ENCODE assay signal across 1 worm cellular context in genomic region chrIV:15020958-15021357, ce11.
TF ChIP-seq lines count a peak whose summit lies in the region.

No protein-coding gene starts in this region.

TF ChIP-seq in whole organism, L1 larva, 84 proteins besides CTCF, POLR2A, EP300 and RAD21 (continued from another document):
- TF ChIP-seq efl-3 (GFP tag; optimal IDR thresholded peaks at IDR 0.05; lab: Kevin White, UChicago) (no peak), snpc-4 (tag; optimal IDR thresholded peaks at IDR 0.05; lab: Kevin White, UChicago) (no peak), nhr-11 (tag; optimal IDR thresholded peaks at IDR 0.05; lab: Kevin White, UChicago) (no peak), ama-1 (optimal IDR thresholded peaks at IDR 0.05; lab: Kevin White, UChicago) (no peak), lin-13 (GFP tag; optimal IDR thresholded peaks at IDR 0.05; lab: Kevin White, UChicago) (no peak), nhr-47 (tag; optimal IDR thresholded peaks at IDR 0.05; lab: Kevin White, UChicago) (peak; percentile 29), nhr-28 (tag; optimal IDR thresholded peaks at IDR 0.05; lab: Kevin White, UChicago) (no peak), hlh-17 (GFP tag; optimal IDR thresholded peaks at IDR 0.05; lab: Kevin White, UChicago; ENCODE audit: borderline replicate concordance) (no peak), efl-1 (optimal IDR thresholded peaks at IDR 0.05; lab: Kevin White, UChicago) (peak; percentile 12 to 34), efl-1 (GFP tag; optimal IDR thresholded peaks at IDR 0.05 in 1 of 2; lab: Kevin White, UChicago) (peak in 1 of 2 experiments; percentile 19)
